Fruit fly (Drosophila melanogaster): ENCODE measurements around the gene PolH.

DNA sequence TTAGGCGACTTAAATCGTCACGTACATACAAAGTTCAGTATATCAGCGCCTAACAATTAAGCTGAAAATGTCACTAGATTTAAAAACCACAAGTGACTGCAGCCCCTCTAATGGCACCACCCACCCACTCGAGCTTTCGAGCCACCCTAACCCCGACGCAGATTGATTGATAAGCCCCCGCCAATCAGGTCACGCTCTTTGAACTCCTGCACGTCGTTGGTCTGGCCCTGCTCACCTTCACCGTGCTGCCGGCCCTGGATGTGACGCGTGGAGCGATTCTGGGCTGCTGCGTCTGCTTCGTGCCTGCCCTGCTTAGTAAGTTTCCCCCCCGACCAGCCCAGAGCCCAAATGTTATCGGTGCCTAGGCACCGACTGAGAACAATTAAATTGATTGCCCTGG is 21.7 kb upstream of the PolH start:
- TF ChIP-seq usp (GFP tag; optimal IDR thresholded peaks at IDR 0.05) (no peak), psq (optimal IDR thresholded peaks at IDR 0.05) (no peak), EcR (GFP tag; optimal IDR thresholded peaks at IDR 0.05) (no peak), pan (optimal IDR thresholded peaks at IDR 0.05) (no peak), CG8478 (optimal IDR thresholded peaks at IDR 0.05) (no peak), Dll (optimal IDR thresholded peaks at IDR 0.05) (no peak)

All from whole organism.